Worm (Caenorhabditis elegans) whole organism, L4/young adult: ENCODE results near the gene F44E2.10.

Experiments used
- W03F9.2 ChIP-seq: fragments of 150-350 bp; optimal IDR thresholded peaks from 2 replicates; lab custom pipeline; 2014; ENCODE audit warnings: missing biosample characterization, missing genetic modification characterization
- dao-5 ChIP-seq: sonication (generic microtip); optimal IDR thresholded peaks from 2 replicates; lab custom pipeline; 2016; ENCODE audit warnings: missing genotype, missing genetic modification characterization, moderate library complexity, missing compliant biosample characterization
- him-1 ChIP-seq: sonication (generic microtip); optimal IDR thresholded peaks from 2 replicates; lab custom pipeline; 2016; ENCODE audit warnings: missing genotype, missing genetic modification reagents, missing genetic modification characterization, missing compliant biosample characterization

- TF ChIP-seq him-1: no peak
- TF ChIP-seq W03F9.2 (tag; lab: Kevin White, UChicago): no peak
- no peak for TF ChIP-seq dao-5 (tag; lab: Kevin White, UChicago)
Observed at ce11 chrIII:8792251-8792650, 38.7 kb downstream of the F44E2.10 start, which contains the start of gene ztf-1.
